Fruit fly (Drosophila melanogaster): ENCODE data around the gene Lcp65Ab1.

dm6 chr3L:6158530-6158929 is 9.2 kb downstream of the Lcp65Ab1 start, which contains the start of gene Cpr65Ay:
- TF ChIP-seq EcR (GFP tag; optimal IDR thresholded peaks at IDR 0.05) (no peak), Dll (optimal IDR thresholded peaks at IDR 0.05) (no peak), psq (optimal IDR thresholded peaks at IDR 0.05) (no peak), pan (optimal IDR thresholded peaks at IDR 0.05) (no peak), usp (GFP tag; optimal IDR thresholded peaks at IDR 0.05) (no peak), CG8478 (optimal IDR thresholded peaks at IDR 0.05) (no peak)
